Fruit fly (Drosophila melanogaster) whole organism, wandering third instar larva: ENCODE results near the gene CG14551.

Experiments
- Abd-B ChIP-seq: fragments of >200 bp; optimal IDR thresholded peaks from 2 replicates; lab custom pipeline; 2017; ENCODE audit warnings: missing biosample characterization, missing genetic modification characterization
- CG32264 ChIP-seq: fragments of 200-800 bp; sonication (Bioruptor generic); optimal IDR thresholded peaks from 2 replicates; lab custom pipeline; 2016; ENCODE audit warnings: missing biosample characterization, missing genetic modification characterization
- CG9705 ChIP-seq: fragments of 200-800 bp; sonication (Bioruptor generic); optimal IDR thresholded peaks from 2 replicates; lab custom pipeline; 2018; ENCODE audit warnings: missing biosample characterization, mild to moderate bottlenecking, missing genetic modification characterization
- CrebA ChIP-seq: fragments of 200-800 bp; sonication (Bioruptor generic); optimal IDR thresholded peaks from 2 replicates; lab custom pipeline; 2016; ENCODE audit warnings: missing biosample characterization, mild to moderate bottlenecking, missing genetic modification characterization, borderline replicate concordance
- Dfd ChIP-seq: fragments of >200 bp; optimal IDR thresholded peaks from 2 replicates; lab custom pipeline; 2017; ENCODE audit warnings: missing biosample characterization, missing genetic modification characterization
- Dif ChIP-seq: fragments of 200-275, 200-300 bp; sonication (Bioruptor generic); optimal IDR thresholded peaks from 2 replicates; lab custom pipeline; 2018; ENCODE audit warnings: missing biosample characterization, missing genetic modification characterization; ENCODE audit not compliant: partially characterized antibody
- GATAd ChIP-seq: sonication (Bioruptor generic); optimal IDR thresholded peaks from 2 replicates; lab custom pipeline; 2016; ENCODE audit warnings: missing biosample characterization, missing genetic modification characterization
- HLH106 ChIP-seq: fragments of 200-800 bp; optimal IDR thresholded peaks from 3 replicates; lab custom pipeline; 2019; ENCODE audit warnings: missing biosample characterization, mild to moderate bottlenecking, missing genetic modification characterization, moderate library complexity
- Hnf4 ChIP-seq: fragments of 200-800 bp; sonication (Bioruptor generic); optimal IDR thresholded peaks from 2 replicates; lab custom pipeline; 2016; ENCODE audit warnings: missing biosample characterization, mild to moderate bottlenecking, missing genetic modification characterization
- Hr78 ChIP-seq: fragments of >200 bp; optimal IDR thresholded peaks from 2 replicates; lab custom pipeline; 2017; ENCODE audit warnings: missing biosample characterization, missing genetic modification characterization
- Hr83 ChIP-seq: fragments of 200-300 bp; sonication (Bioruptor generic); optimal IDR thresholded peaks from 2 replicates; lab custom pipeline; 2016; ENCODE audit warnings: missing biosample characterization, mild to moderate bottlenecking, missing genetic modification characterization, moderate library complexity; ENCODE audit not compliant: poor library complexity, severe bottlenecking
- Jra ChIP-seq: sonication (Bioruptor generic); optimal IDR thresholded peaks from 2 replicates; lab custom pipeline; 2016; ENCODE audit warnings: missing biosample characterization, missing genetic modification characterization
- Mio ChIP-seq: sonication (Bioruptor generic); optimal IDR thresholded peaks from 2 replicates; lab custom pipeline; 2016; ENCODE audit warnings: missing biosample characterization, missing genetic modification characterization
- Myc ChIP-seq: fragments of >200 bp; optimal IDR thresholded peaks from 2 replicates; lab custom pipeline; 2017
- N ChIP-seq: fragments of >200 bp; optimal IDR thresholded peaks from 2 replicates; lab custom pipeline; 2018; ENCODE audit warnings: missing biosample characterization, missing external identifiers, missing genetic modification characterization
- OdsH ChIP-seq: fragments of 200-800 bp; sonication (Bioruptor generic); optimal IDR thresholded peaks from 2 replicates; lab custom pipeline; 2016; ENCODE audit warnings: missing biosample characterization, mild to moderate bottlenecking, missing genetic modification characterization
- Rel ChIP-seq, 2 experiments: fragments of 200-800 bp; sonication (Bioruptor generic) in 1 of 2; optimal IDR thresholded peaks; 2 replicates in 1 of 2; 3 replicates in 1 of 2; lab custom pipeline; 2016 to 2019; ENCODE audit warnings: mild to moderate bottlenecking in 2 of 2, missing biosample characterization in 2 of 2, missing genetic modification characterization in 2 of 2, moderate library complexity in 1 of 2
- Sp1 ChIP-seq: fragments of 200-800 bp; sonication (Bioruptor generic); optimal IDR thresholded peaks from 3 replicates; lab custom pipeline; 2019; ENCODE audit warnings: missing biosample characterization, mild to moderate bottlenecking, missing genetic modification characterization, moderate library complexity
- Vsx2 ChIP-seq: fragments of 200-300, 225-300 bp; sonication (Bioruptor generic); optimal IDR thresholded peaks from 2 replicates; lab custom pipeline; 2018; ENCODE audit warnings: missing biosample characterization, missing genetic modification characterization; ENCODE audit not compliant: partially characterized antibody
- br ChIP-seq: fragments of 200-800 bp; sonication (Bioruptor generic); optimal IDR thresholded peaks from 2 replicates; lab custom pipeline; 2016; ENCODE audit warnings: missing biosample characterization, missing genetic modification characterization
- brk ChIP-seq: fragments of 200-800 bp; sonication (Bioruptor generic); optimal IDR thresholded peaks from 2 replicates; lab custom pipeline; 2016; ENCODE audit warnings: missing biosample characterization, mild to moderate bottlenecking, missing genetic modification characterization
- dl ChIP-seq, 2 experiments: fragments of 175-275, 200-275 bp in 1 of 2; fragments of 200-275 bp in 1 of 2; sonication (Bioruptor generic); optimal IDR thresholded peaks; lab custom pipeline; 2018; ENCODE audit warnings: mild to moderate bottlenecking in 2 of 2, missing biosample characterization in 2 of 2, missing genetic modification characterization in 2 of 2, moderate library complexity in 2 of 2; ENCODE audit not compliant: partially characterized antibody in 2 of 2, insufficient read depth in 1 of 2
- dmrt93B ChIP-seq: fragments of 200-800 bp; sonication (Bioruptor generic); optimal IDR thresholded peaks from 2 replicates; lab custom pipeline; 2018; ENCODE audit warnings: missing biosample characterization, mild to moderate bottlenecking, missing genetic modification characterization
- dsf ChIP-seq: sonication (Bioruptor generic); optimal IDR thresholded peaks from 2 replicates; lab custom pipeline; 2016; ENCODE audit warnings: missing biosample characterization, missing genetic modification characterization, borderline replicate concordance
- ey ChIP-seq: fragments of 200-800 bp; sonication (Bioruptor generic); optimal IDR thresholded peaks from 2 replicates; lab custom pipeline; 2016; ENCODE audit warnings: missing biosample characterization, missing genetic modification characterization
- foxo ChIP-seq, 2 experiments: fragments of 200-800 bp; sonication (Bioruptor generic); optimal IDR thresholded peaks; 2 replicates in 1 of 2; 3 replicates in 1 of 2; lab custom pipeline; 2016 to 2017; ENCODE audit warnings: missing biosample characterization in 2 of 2, missing genetic modification characterization in 2 of 2
- fru ChIP-seq: fragments of 200-800 bp; sonication (Bioruptor generic); optimal IDR thresholded peaks from 3 replicates; lab custom pipeline; 2016; ENCODE audit warnings: missing biosample characterization, mild to moderate bottlenecking, missing genetic modification characterization
- h ChIP-seq: fragments of 200-800 bp; sonication (Bioruptor generic); optimal IDR thresholded peaks from 3 replicates; lab custom pipeline; 2016; ENCODE audit warnings: missing biosample characterization, mild to moderate bottlenecking, missing genetic modification characterization
- jim ChIP-seq: fragments of 175-275, 200-325 bp; sonication (Bioruptor generic); optimal IDR thresholded peaks from 2 replicates; lab custom pipeline; 2016; ENCODE audit warnings: missing biosample characterization, mild to moderate bottlenecking, missing genetic modification characterization
- lola ChIP-seq: fragments of >200 bp; optimal IDR thresholded peaks from 2 replicates; lab custom pipeline; 2017; ENCODE audit warnings: missing biosample characterization, missing genetic modification characterization
- pan ChIP-seq: fragments of >200 bp; optimal IDR thresholded peaks from 2 replicates; lab custom pipeline; 2017
- psq ChIP-seq: fragments of 200-800 bp; sonication (Bioruptor generic); optimal IDR thresholded peaks from 3 replicates; lab custom pipeline; 2017; ENCODE audit warnings: missing biosample characterization, mild to moderate bottlenecking, missing genetic modification characterization, moderate library complexity
- rgr ChIP-seq: fragments of 200-800 bp; sonication (Bioruptor generic); optimal IDR thresholded peaks from 3 replicates; lab custom pipeline; 2016; ENCODE audit warnings: missing biosample characterization, mild to moderate bottlenecking, missing genetic modification characterization
- sage ChIP-seq: fragments of 200-800 bp; sonication (Bioruptor generic); optimal IDR thresholded peaks from 2 replicates; lab custom pipeline; 2016; ENCODE audit warnings: missing biosample characterization, mild to moderate bottlenecking, missing genetic modification characterization
- sv ChIP-seq: fragments of 200-800 bp; sonication (Bioruptor generic); optimal IDR thresholded peaks from 3 replicates; lab custom pipeline; 2016; ENCODE audit warnings: missing biosample characterization, missing genetic modification characterization
- tai ChIP-seq: sonication (Bioruptor generic); optimal IDR thresholded peaks from 2 replicates; lab custom pipeline; 2016; ENCODE audit warnings: missing biosample characterization, missing genetic modification characterization
- usp ChIP-seq: fragments of >200 bp; optimal IDR thresholded peaks from 2 replicates; lab custom pipeline; 2017; ENCODE audit warnings: missing biosample characterization, missing genetic modification characterization
- woc ChIP-seq: sonication (Bioruptor generic); optimal IDR thresholded peaks from 2 replicates; lab custom pipeline; 2016; ENCODE audit warnings: missing biosample characterization, mild to moderate bottlenecking, missing genetic modification characterization

The CG14551 gene

DNA sequence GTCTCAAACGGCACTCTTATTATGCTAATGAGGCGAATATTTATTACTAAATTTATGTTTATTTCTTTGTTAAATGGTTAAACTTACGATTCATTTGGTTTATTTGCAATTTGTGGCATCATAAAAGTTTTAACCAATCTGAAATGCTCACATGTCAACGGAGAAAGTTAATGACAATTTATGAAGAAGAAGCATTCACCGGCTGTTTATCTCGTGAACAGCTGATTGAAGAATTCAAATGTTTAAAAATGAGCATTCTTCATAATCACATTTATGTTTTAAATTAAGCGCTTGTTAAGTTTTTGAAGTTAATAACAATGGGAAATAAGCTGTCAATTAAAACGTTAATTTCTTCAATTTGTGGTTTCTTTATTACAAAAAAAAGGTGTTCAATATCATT lies 4.7 kb downstream of the CG14551 start, which contains the start of the genes PIG-P and Tcs6:
PIG-P (minus strand) TSS at position 158 of the 400 bp plus-strand sequence.
Tcs6 (minus strand) TSS at position 158 of the 400 bp plus-strand sequence.
- no peak for TF ChIP-seq usp (GFP tag; lab: Kevin White, UChicago)
- TF ChIP-seq jim (GFP tag; lab: Kevin White, UChicago) = no peak
- peak; percentile 53 for TF ChIP-seq sage (GFP tag; lab: Kevin White, UChicago)
- no peak for TF ChIP-seq woc (GFP tag; lab: Kevin White, UChicago)
- TF ChIP-seq CrebA (GFP tag; lab: Kevin White, UChicago) = no peak
- TF ChIP-seq N (GFP tag; lab: Kevin White, UChicago) = no peak
- TF ChIP-seq rgr (GFP tag; lab: Kevin White, UChicago) = no peak
- TF ChIP-seq ey (GFP tag; lab: Kevin White, UChicago) = no peak
- no peak for TF ChIP-seq Hr83 (GFP tag; lab: Kevin White, UChicago)
- no peak for TF ChIP-seq Myc
- no peak for TF ChIP-seq GATAd (GFP tag; lab: Kevin White, UChicago)
- peak; percentile 3 for TF ChIP-seq dsf (GFP tag; lab: Kevin White, UChicago)
- no peak for TF ChIP-seq Jra (GFP tag; lab: Kevin White, UChicago)
- TF ChIP-seq psq = no peak
- TF ChIP-seq CG9705 (GFP tag; lab: Kevin White, UChicago) = no peak
- TF ChIP-seq HLH106 (tag; lab: Kevin White, UChicago) = no peak
- no peak for TF ChIP-seq dl (GFP tag; optimal IDR thresholded peaks at IDR 0.05; lab: Kevin White, UChicago; ENCODE audit: insufficient read depth in 1 of 2, partially characterized antibody in 2 of 2)
- no peak for TF ChIP-seq h (GFP tag; lab: Kevin White, UChicago)

DNA sequence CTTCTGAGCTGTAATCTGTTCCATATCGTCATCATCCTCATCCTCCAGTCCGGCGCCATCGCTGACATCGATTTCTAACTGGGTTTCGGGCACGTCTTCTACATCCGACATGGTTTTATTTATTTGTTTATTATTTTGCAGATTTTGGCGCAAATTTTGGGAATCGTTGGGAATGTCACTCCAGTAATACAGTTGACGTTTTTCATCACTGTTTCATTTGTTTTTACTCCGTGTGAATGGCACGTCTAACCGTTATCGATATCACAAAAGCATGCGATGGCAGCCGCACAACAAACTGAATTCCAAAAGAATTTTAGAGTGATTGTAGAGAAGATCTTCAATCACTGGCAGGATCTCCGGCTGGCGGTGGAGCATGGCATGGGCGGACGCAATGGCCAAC lies 6.4 kb downstream of the CG14551 start, which contains the start of the genes Sld5 and CG14543:
Sld5 (minus strand) TSS at position 167 of the 400 bp plus-strand sequence.
CG14543 (plus strand) TSS at position 250 of the 400 bp plus-strand sequence.
- peak; percentile 2 for TF ChIP-seq Sp1 (GFP tag; lab: Kevin White, UChicago)
- peak; percentile 10 for TF ChIP-seq br
- no peak for TF ChIP-seq Abd-B (GFP tag; lab: Kevin White, UChicago)
- TF ChIP-seq GATAd (GFP tag; lab: Kevin White, UChicago) = no peak
- peak in 1 of 2 experiments; percentile 37 for TF ChIP-seq foxo (GFP tag; optimal IDR thresholded peaks at IDR 0.05; lab: Kevin White, UChicago)
- no peak for TF ChIP-seq Rel (GFP tag; optimal IDR thresholded peaks at IDR 0.05; lab: Kevin White, UChicago)
- peak; percentile 2 for TF ChIP-seq Rel (tag; optimal IDR thresholded peaks at IDR 0.05; lab: Kevin White, UChicago)
- peak; percentile 42 for TF ChIP-seq rgr (GFP tag; lab: Kevin White, UChicago)
- peak; percentile 44 for TF ChIP-seq Hnf4 (GFP tag; lab: Kevin White, UChicago)
- peak; percentile 38 for TF ChIP-seq h (GFP tag; lab: Kevin White, UChicago)

DNA sequence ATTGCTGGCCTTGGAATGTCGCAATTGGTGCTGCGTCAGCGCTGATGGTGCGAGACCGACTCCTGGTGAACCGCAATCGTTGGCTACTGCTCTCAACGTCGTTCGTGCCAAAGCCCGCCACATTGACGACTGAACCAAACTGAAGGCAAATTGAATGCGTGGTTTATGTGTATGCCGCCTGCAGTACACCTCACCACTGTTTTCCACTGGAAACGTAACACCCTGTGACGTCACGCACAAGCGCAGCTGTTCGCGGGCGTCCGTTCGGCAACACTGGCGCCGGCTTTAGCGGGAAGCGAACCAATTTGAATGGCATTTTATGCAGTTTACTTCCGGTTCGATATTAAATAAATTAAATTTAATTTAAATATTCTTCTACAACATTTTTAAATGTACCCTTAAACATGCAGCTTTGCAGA lies 7.6 kb downstream of the CG14551 start, which contains the start of gene Cmpk:
Cmpk (minus strand) TSS at position 225 of the 419 bp plus-strand sequence.
- TF ChIP-seq Vsx2 (GFP tag; lab: Kevin White, UChicago) (no peak), fru (peak; percentile 72), N (GFP tag; lab: Kevin White, UChicago) (no peak), Sp1 (GFP tag; lab: Kevin White, UChicago) (peak; percentile 88), Abd-B (GFP tag; lab: Kevin White, UChicago) (no peak), Hr78 (GFP tag; lab: Kevin White, UChicago) (no peak), dl (GFP tag; optimal IDR thresholded peaks at IDR 0.05; lab: Kevin White, UChicago; ENCODE audit: insufficient read depth in 1 of 2, partially characterized antibody in 2 of 2) (no peak), pan (lab: Kevin White, UChicago) (no peak), rgr (GFP tag; lab: Kevin White, UChicago) (peak; percentile 92), jim (GFP tag; lab: Kevin White, UChicago) (no peak), sage (GFP tag; lab: Kevin White, UChicago) (peak; percentile 90), dmrt93B (GFP tag; lab: Kevin White, UChicago) (peak; percentile 74), CG32264 (GFP tag; lab: Kevin White, UChicago) (peak; percentile 44), woc (GFP tag; lab: Kevin White, UChicago) (peak; percentile 44), foxo (GFP tag; optimal IDR thresholded peaks at IDR 0.05; lab: Kevin White, UChicago) (peak; percentile 36 to 81), Hr83 (GFP tag; lab: Kevin White, UChicago) (peak; percentile 97), sv (peak; percentile 33), Myc (peak; percentile 8), h (GFP tag; lab: Kevin White, UChicago) (peak; percentile 86), psq (peak; percentile 58), CrebA (GFP tag; lab: Kevin White, UChicago) (no peak), lola (GFP tag; lab: Kevin White, UChicago) (no peak), CG9705 (GFP tag; lab: Kevin White, UChicago) (peak; percentile 91), HLH106 (tag; lab: Kevin White, UChicago) (peak; percentile 77), brk (GFP tag; lab: Kevin White, UChicago) (no peak), OdsH (GFP tag; lab: Kevin White, UChicago) (peak; percentile 77), GATAd (GFP tag; lab: Kevin White, UChicago) (no peak), dsf (GFP tag; lab: Kevin White, UChicago) (peak; percentile 0), br (peak; percentile 82), tai (no peak), Jra (GFP tag; lab: Kevin White, UChicago) (peak; percentile 41), usp (GFP tag; lab: Kevin White, UChicago) (no peak), Dif (GFP tag; lab: Kevin White, UChicago) (peak; percentile 61), Rel (GFP tag; optimal IDR thresholded peaks at IDR 0.05; lab: Kevin White, UChicago) (no peak), Rel (tag; optimal IDR thresholded peaks at IDR 0.05; lab: Kevin White, UChicago) (peak; percentile 72), Dfd (GFP tag; lab: Kevin White, UChicago) (no peak), ey (GFP tag; lab: Kevin White, UChicago) (peak; percentile 50), Hnf4 (GFP tag; lab: Kevin White, UChicago) (no peak), Mio (GFP tag; lab: Kevin White, UChicago) (peak; percentile 10)
